Worm (Caenorhabditis elegans) whole organism, L4 larva: Measurements from ENCODE around the gene mlck-1.

Source experiments
- ZK546.5 ChIP-seq, 2 experiments: sonication (generic microtip); optimal IDR thresholded peaks; 2 replicates each; lab custom pipeline; 2017; ENCODE audit warnings: missing biosample characterization in 2 of 2, missing genetic modification characterization in 2 of 2
- daf-8 ChIP-seq: fragments of 200-800 bp; sonication (Bioruptor generic); IDR thresholded peaks from 2 replicates; pipeline ENCODE4 v1.3.6; 2022; ENCODE audit warnings: missing genetic modification characterization, missing compliant biosample characterization
- jun-1 ChIP-seq: fragments of 150-350 bp; optimal IDR thresholded peaks from 2 replicates; lab custom pipeline; 2014; ENCODE audit warnings: missing biosample characterization, missing genetic modification reagents, missing genetic modification characterization
- nhr-11 ChIP-seq: fragments of 150-350 bp; optimal IDR thresholded peaks from 2 replicates; lab custom pipeline; 2014; ENCODE audit warnings: missing biosample characterization, missing genetic modification characterization

DNA sequence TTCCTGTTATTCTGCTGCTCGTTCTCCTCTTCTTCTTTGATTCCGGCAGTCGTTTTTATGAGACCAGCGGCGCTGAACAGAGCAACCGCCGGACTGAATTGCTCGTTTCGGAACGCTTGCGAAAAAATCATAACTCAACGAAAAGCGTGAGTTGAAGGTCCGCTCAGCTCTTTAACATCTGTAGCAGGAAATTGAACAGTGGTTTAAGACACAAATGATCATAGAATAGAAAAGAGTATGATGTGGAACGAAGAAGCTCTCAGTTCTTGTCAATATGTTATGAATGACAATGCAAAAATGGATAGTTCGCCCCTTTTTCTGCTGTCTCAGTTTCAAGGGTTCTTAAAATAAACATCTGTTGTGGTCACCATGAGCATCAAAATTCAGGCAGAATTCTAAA is 44.1 kb upstream of the mlck-1 start:
- TF ChIP-seq ZK546.5 (tag; optimal IDR thresholded peaks at IDR 0.05; lab: Kevin White, UChicago) (no peak), daf-8 (GFP tag; lab: Robert Waterston, UW) (no peak), jun-1 (no peak), nhr-11 (tag; lab: Kevin White, UChicago) (no peak)
